Worm (Caenorhabditis elegans) whole organism, mixed stage, embryonic: ENCODE data around the gene M163.21.

Experiments
- ces-1 ChIP-seq: fragments of 150-350 bp; optimal IDR thresholded peaks from 2 replicates; lab custom pipeline; 2014; ENCODE audit warnings: missing biosample characterization, missing genetic modification reagents, missing genetic modification characterization
- lin-13 ChIP-seq: fragments of 150-350 bp; optimal IDR thresholded peaks from 2 replicates; lab custom pipeline; 2014; ENCODE audit warnings: missing biosample characterization, missing genetic modification characterization
- lsy-2 ChIP-seq: fragments of 150-350 bp; optimal IDR thresholded peaks from 2 replicates; lab custom pipeline; 2014; ENCODE audit warnings: missing biosample characterization, missing genetic modification characterization
- nhr-12 ChIP-seq: fragments of 150-350 bp; optimal IDR thresholded peaks from 2 replicates; lab custom pipeline; 2014; ENCODE audit warnings: missing biosample characterization, missing genetic modification characterization
- nhr-2 ChIP-seq: fragments of 150-350 bp; optimal IDR thresholded peaks from 2 replicates; lab custom pipeline; 2014; ENCODE audit warnings: missing biosample characterization, missing genetic modification characterization
- nhr-28 ChIP-seq: fragments of 150-350 bp; optimal IDR thresholded peaks from 2 replicates; lab custom pipeline; 2014; ENCODE audit warnings: missing biosample characterization, missing genetic modification characterization
- nhr-76 ChIP-seq: sonication (generic microtip); optimal IDR thresholded peaks from 2 replicates; lab custom pipeline; 2017; ENCODE audit warnings: missing biosample characterization, missing genetic modification characterization
- pha-4 ChIP-seq: fragments of 150-350 bp; optimal IDR thresholded peaks from 2 replicates; lab custom pipeline; 2018; ENCODE audit warnings: missing biosample characterization, missing genetic modification reagents, missing genetic modification characterization
- unc-39 ChIP-seq: fragments of 150-350 bp; optimal IDR thresholded peaks from 2 replicates; lab custom pipeline; 2014; ENCODE audit warnings: missing biosample characterization, missing genetic modification characterization
- unc-62 ChIP-seq: fragments of 150-350 bp; optimal IDR thresholded peaks from 2 replicates; lab custom pipeline; 2014; ENCODE audit warnings: missing biosample characterization, missing genetic modification reagents, missing genetic modification characterization

ce11 chrX:14466532-14466931 lies at the start of gene M163.21:
- TF ChIP-seq ces-1 (no peak), nhr-28 (tag; lab: Kevin White, UChicago) (no peak), unc-62 (no peak), pha-4 (tag; lab: Kevin White, UChicago) (no peak), lin-13 (no peak), lsy-2 (tag; lab: Kevin White, UChicago) (no peak), nhr-12 (tag; lab: Kevin White, UChicago) (no peak), nhr-76 (tag; lab: Kevin White, UChicago) (no peak), nhr-2 (tag; lab: Kevin White, UChicago) (no peak), unc-39 (tag; lab: Kevin White, UChicago) (no peak)
